Fruit fly (Drosophila melanogaster): ENCODE data around the gene eRF3.

eRF3 gene

DNA sequence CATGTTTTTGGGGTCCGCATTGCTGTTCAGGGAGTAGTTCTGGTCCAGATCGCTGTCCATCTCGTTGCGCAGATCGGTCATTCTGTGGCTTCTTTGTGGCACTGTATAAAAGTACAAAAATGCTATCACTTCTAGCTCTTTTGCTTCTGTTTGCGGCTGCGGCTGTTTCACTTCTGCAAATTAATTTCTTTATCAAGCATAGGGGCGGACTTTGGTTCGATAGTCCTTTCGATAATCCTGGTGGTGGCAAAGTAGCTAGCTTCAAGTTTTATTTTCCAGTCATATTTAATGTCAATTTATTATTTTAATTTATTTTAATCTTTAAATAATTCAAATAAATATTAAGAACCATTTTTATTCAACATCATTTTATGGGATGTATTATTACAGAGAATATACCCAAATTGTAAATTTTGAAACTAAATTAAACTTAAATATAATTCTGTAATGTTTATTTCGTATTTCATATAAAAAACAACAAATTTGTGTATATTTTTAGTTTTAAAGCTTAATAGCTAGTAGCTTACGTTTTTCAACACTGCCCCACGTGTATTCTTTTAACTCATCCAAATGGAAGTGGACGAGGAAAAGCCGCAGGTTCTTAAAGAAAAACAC is 6.7 kb upstream of the eRF3 start, which contains the start of the genes CG5446 and Trm1 (continued):
- TF ChIP-seq CG42726 (GFP tag; IDR thresholded peaks at IDR 0.05; ENCODE audit: partially characterized antibody) (no peak), CG12942 (GFP tag; optimal IDR thresholded peaks at IDR 0.05) (no peak), cato (GFP tag; optimal IDR thresholded peaks at IDR 0.05; ENCODE audit: borderline replicate concordance) (peak; percentile 15), Deaf1 (tag; optimal IDR thresholded peaks at IDR 0.05) (peak; percentile 68), cas (GFP tag; IDR thresholded peaks at IDR 0.05) (no peak), sima (GFP tag; optimal IDR thresholded peaks at IDR 0.05) (no peak), CG31441 (GFP tag; IDR thresholded peaks at IDR 0.05) (peak; percentile 84), CG7357 (GFP tag; IDR thresholded peaks at IDR 0.05) (no peak), ssp (GFP tag; IDR thresholded peaks at IDR 0.05) (peak; percentile 55), Bgb (GFP tag; IDR thresholded peaks at IDR 0.05; ENCODE audit: partially characterized antibody) (peak; percentile 32; the same call in 1 of the 2 replicates), bcd (GFP tag; optimal IDR thresholded peaks at IDR 0.05) (peak; percentile 66), CG11723 (GFP tag; optimal IDR thresholded peaks at IDR 0.05) (peak; percentile 23), CG16863 (GFP tag; optimal IDR thresholded peaks at IDR 0.05) (no peak), CG12071 (GFP tag; optimal IDR thresholded peaks at IDR 0.05) (no peak), shn (GFP tag; optimal IDR thresholded peaks at IDR 0.05) (no peak), Hsf (GFP tag; optimal IDR thresholded peaks at IDR 0.05) (no peak), CG32532 (GFP tag; IDR thresholded peaks at IDR 0.05) (peak; percentile 51; the same call in 1 of the 2 replicates), gro (GFP tag; optimal IDR thresholded peaks at IDR 0.05) (no peak), NC2β (GFP tag; optimal IDR thresholded peaks at IDR 0.05) (no peak), CG14860 (GFP tag; IDR thresholded peaks at IDR 0.05; ENCODE audit: partially characterized antibody) (no peak), CG34376 (GFP tag; optimal IDR thresholded peaks at IDR 0.05) (peak; percentile 32), dan (GFP tag; IDR thresholded peaks at IDR 0.05) (no peak), otp (GFP tag; IDR thresholded peaks at IDR 0.05) (no peak), CG9797 (GFP tag; optimal IDR thresholded peaks at IDR 0.05) (no peak), CG18599 (GFP tag; optimal IDR thresholded peaks at IDR 0.05) (peak; percentile 83), bab2 (GFP tag; optimal IDR thresholded peaks at IDR 0.05) (peak; percentile 33), gem (tag; optimal IDR thresholded peaks at IDR 0.05) (peak; percentile 90), pum (GFP tag; optimal IDR thresholded peaks at IDR 0.05) (no peak), br (optimal IDR thresholded peaks at IDR 0.05) (no peak), Dll (GFP tag; IDR thresholded peaks at IDR 0.05; ENCODE audit: partially characterized antibody) (peak; percentile 45; the same call in 1 of the 4 replicates), seq (GFP tag; IDR thresholded peaks at IDR 0.05) (no peak), CG11247 (GFP tag; IDR thresholded peaks at IDR 0.05) (no peak), CG33213 (GFP tag; optimal IDR thresholded peaks at IDR 0.05) (no peak), CG17385 (GFP tag; optimal IDR thresholded peaks at IDR 0.05) (peak; percentile 67), CG9437 (GFP tag; optimal IDR thresholded peaks at IDR 0.05) (peak; percentile 84), NfI (GFP tag; optimal IDR thresholded peaks at IDR 0.05) (peak; percentile 64), slbo (GFP tag; IDR thresholded peaks at IDR 0.05) (peak; percentile 75), CG15269 (tag; optimal IDR thresholded peaks at IDR 0.05) (peak; percentile 77), CG10959 (GFP tag; IDR thresholded peaks at IDR 0.05) (no peak), Drgx (GFP tag; IDR thresholded peaks at IDR 0.05) (peak; percentile 33; the same call in 1 of the 2 replicates), CG10979 (tag; optimal IDR thresholded peaks at IDR 0.05) (peak; percentile 78), bbx (GFP tag; IDR thresholded peaks at IDR 0.05; ENCODE audit: partially characterized antibody) (0 out of 2 replicates have a peak, but pooled peaks have one; percentile 15), vfl (GFP tag; optimal IDR thresholded peaks at IDR 0.05) (no peak), Lhr (GFP tag; optimal IDR thresholded peaks at IDR 0.05) (no peak), corto (GFP tag; optimal IDR thresholded peaks at IDR 0.05) (no peak), gcm (GFP tag; optimal IDR thresholded peaks at IDR 0.05) (peak; percentile 77), CG8089 (GFP tag; optimal IDR thresholded peaks at IDR 0.05) (no peak), ase (GFP tag; IDR thresholded peaks at IDR 0.05) (0 out of 3 replicates have a peak, but pooled peaks have one; percentile 43), pita (GFP tag; optimal IDR thresholded peaks at IDR 0.05) (no peak), CG2202 (tag; optimal IDR thresholded peaks at IDR 0.05) (no peak)

Data from whole organism, embryonic.